Fruit fly (Drosophila melanogaster) whole organism, pupa: ENCODE data around the gene Tsp3A.
"Not testable (repeated sequence)": the region's sequence is repeated elsewhere in the genome, so short reads cannot be mapped to it uniquely, and the experiment has no call there.

ENCODE experiments used
- CG10348 ChIP-seq: fragments of 200-800 bp; sonication (Bioruptor generic); IDR thresholded peaks from 2 replicates; pipeline ENCODE4 v1.3.6; 2022; ENCODE audit warnings: missing biosample characterization, missing genetic modification characterization
- CG12605 ChIP-seq: fragments of 200-800 bp; sonication (Bioruptor generic); IDR thresholded peaks from 2 replicates; pipeline ENCODE4 v1.3.6; 2022; ENCODE audit warnings: missing biosample characterization, missing genetic modification characterization
- CG13204 ChIP-seq: fragments of 200-800 bp; sonication (Bioruptor generic); optimal IDR thresholded peaks from 2 replicates; lab custom pipeline; 2018; ENCODE audit warnings: missing biosample characterization, mild to moderate bottlenecking, missing genetic modification characterization, moderate library complexity
- CG14655 ChIP-seq: fragments of 200-800 bp; sonication (Bioruptor generic); optimal IDR thresholded peaks from 3 replicates; lab custom pipeline; 2017; ENCODE audit warnings: mild to moderate bottlenecking, missing biosample characterization, missing genetic modification reagents, missing genetic modification characterization
- CG15710 ChIP-seq: fragments of 200-800 bp; sonication (Bioruptor generic); optimal IDR thresholded peaks from 2 replicates; lab custom pipeline; 2018; ENCODE audit warnings: missing biosample characterization, mild to moderate bottlenecking, missing genetic modification characterization, moderate library complexity
- CG17806 ChIP-seq: fragments of 200-800 bp; sonication (Bioruptor generic); optimal IDR thresholded peaks from 2 replicates; lab custom pipeline; 2018; ENCODE audit warnings: missing biosample characterization, mild to moderate bottlenecking, missing genetic modification characterization, moderate library complexity
- CG32121 ChIP-seq: fragments of 200-800 bp; sonication (Bioruptor generic); IDR thresholded peaks from 2 replicates; pipeline ENCODE4 v1.3.6; 2022; ENCODE audit warnings: missing biosample characterization, missing genetic modification characterization
- CG34367 ChIP-seq: fragments of 200-800 bp; sonication (Bioruptor generic); optimal IDR thresholded peaks from 2 replicates; lab custom pipeline; 2018; ENCODE audit warnings: missing biosample characterization, mild to moderate bottlenecking, missing genetic modification characterization
- CG4496 ChIP-seq: fragments of 200-800 bp; sonication (Bioruptor generic); IDR thresholded peaks from 3 replicates; pipeline ENCODE4 v1.3.6; 2022; ENCODE audit warnings: missing biosample characterization, missing genetic modification characterization
- CG8159 ChIP-seq: fragments of 200-800 bp; sonication (Bioruptor generic); optimal IDR thresholded peaks from 3 replicates; lab custom pipeline; 2018; ENCODE audit warnings: missing biosample characterization, mild to moderate bottlenecking, missing genetic modification characterization, moderate library complexity
- CG8301 ChIP-seq: fragments of 200-800 bp; sonication (Bioruptor generic); optimal IDR thresholded peaks from 2 replicates; lab custom pipeline; 2018; ENCODE audit warnings: missing biosample characterization, mild to moderate bottlenecking, missing genetic modification characterization
- CG9948 ChIP-seq: fragments of 200-800 bp; sonication (Bioruptor generic); optimal IDR thresholded peaks from 2 replicates; lab custom pipeline; 2018; ENCODE audit warnings: missing biosample characterization, mild to moderate bottlenecking, missing genetic modification characterization, moderate library complexity
- D1 ChIP-seq: fragments of 200-800 bp; sonication (Bioruptor generic); optimal IDR thresholded peaks from 2 replicates; lab custom pipeline; 2018; ENCODE audit warnings: missing biosample characterization, mild to moderate bottlenecking, missing genetic modification characterization, moderate library complexity
- EcR ChIP-seq: fragments of 200-800 bp; sonication (Bioruptor generic); optimal IDR thresholded peaks from 3 replicates; lab custom pipeline; 2019; ENCODE audit warnings: missing biosample characterization, missing genetic modification characterization, mild to moderate bottlenecking, moderate library complexity, missing genetic modification reagents
- Ets98B ChIP-seq: fragments of 200-800 bp; sonication (Bioruptor generic); IDR thresholded peaks from 2 replicates; pipeline ENCODE4 v1.3.6; 2022; ENCODE audit warnings: missing biosample characterization, missing genetic modification characterization
- Pif1A ChIP-seq: fragments of 200-800 bp; sonication (Bioruptor generic); optimal IDR thresholded peaks from 3 replicates; lab custom pipeline; 2016; ENCODE audit warnings: missing biosample characterization, missing genetic modification characterization
- Pif1B ChIP-seq: fragments of 200-800 bp; sonication (Bioruptor generic); optimal IDR thresholded peaks from 3 replicates; lab custom pipeline; 2016; ENCODE audit warnings: missing biosample characterization, missing genetic modification characterization
- Snoo ChIP-seq: fragments of 200-800 bp; sonication (Bioruptor generic); optimal IDR thresholded peaks from 3 replicates; lab custom pipeline; 2017; ENCODE audit warnings: missing biosample characterization, mild to moderate bottlenecking, missing genetic modification characterization, inconsistent platforms
- fd96Ca ChIP-seq: fragments of 200-800 bp; sonication (Bioruptor generic); IDR thresholded peaks from 3 replicates; pipeline ENCODE4 v1.3.6; 2022; ENCODE audit warnings: missing biosample characterization, missing genetic modification characterization
- gl ChIP-seq: fragments of 200-800 bp; sonication (Bioruptor generic); optimal IDR thresholded peaks from 2 replicates; lab custom pipeline; 2018; ENCODE audit warnings: missing biosample characterization, mild to moderate bottlenecking, missing genetic modification characterization
- rn ChIP-seq: fragments of 200-800 bp; sonication (Bioruptor generic); IDR thresholded peaks from 2 replicates; pipeline ENCODE4 v1.3.6; 2022; ENCODE audit warnings: missing biosample characterization, missing genetic modification characterization

The Tsp3A gene

DNA sequence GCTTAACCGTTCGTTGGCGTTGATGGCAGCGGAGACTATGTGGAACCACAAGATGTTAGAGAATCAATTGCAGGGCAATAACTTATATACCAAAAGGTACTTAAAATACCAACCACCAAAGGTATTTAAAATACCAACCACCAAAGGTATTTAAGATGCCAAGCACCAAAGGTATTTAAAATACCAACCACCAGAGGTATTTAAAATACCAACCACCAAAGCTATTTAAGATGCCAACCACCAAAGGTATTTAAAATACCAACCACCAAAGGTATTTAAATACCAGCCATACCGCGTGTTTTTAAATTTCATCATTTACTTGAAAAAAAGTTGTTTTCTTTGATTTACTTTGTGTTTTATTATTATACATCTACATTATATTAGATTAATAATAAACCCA, 2.1 kb downstream of the Tsp3A start:
- TF ChIP-seq CG14655 (GFP tag; lab: Kevin White, UChicago), result no peak
- no peak for TF ChIP-seq Pif1A
- TF ChIP-seq CG4496, result no peak
- TF ChIP-seq CG13204 (GFP tag; lab: Kevin White, UChicago), result no peak
- TF ChIP-seq CG8301 (tag; lab: Kevin White, UChicago), result no peak
- TF ChIP-seq rn (GFP tag; lab: Robert Waterston, UW), result no peak
- no peak for TF ChIP-seq CG9948 (tag; lab: Kevin White, UChicago)
- no peak for TF ChIP-seq CG12605 (GFP tag; lab: Robert Waterston, UW)
- no peak for TF ChIP-seq Ets98B (GFP tag; lab: Robert Waterston, UW)
- no peak for TF ChIP-seq fd96Ca (GFP tag; lab: Robert Waterston, UW)
- TF ChIP-seq CG32121 (GFP tag; lab: Robert Waterston, UW), result no peak
- no peak for TF ChIP-seq CG17806 (tag; lab: Kevin White, UChicago)
- no peak for TF ChIP-seq EcR
- TF ChIP-seq CG34367 (tag; lab: Kevin White, UChicago), result no peak
- TF ChIP-seq gl (tag; lab: Kevin White, UChicago), result no peak
- TF ChIP-seq Pif1B (GFP tag; lab: Kevin White, UChicago), result no peak

DNA sequence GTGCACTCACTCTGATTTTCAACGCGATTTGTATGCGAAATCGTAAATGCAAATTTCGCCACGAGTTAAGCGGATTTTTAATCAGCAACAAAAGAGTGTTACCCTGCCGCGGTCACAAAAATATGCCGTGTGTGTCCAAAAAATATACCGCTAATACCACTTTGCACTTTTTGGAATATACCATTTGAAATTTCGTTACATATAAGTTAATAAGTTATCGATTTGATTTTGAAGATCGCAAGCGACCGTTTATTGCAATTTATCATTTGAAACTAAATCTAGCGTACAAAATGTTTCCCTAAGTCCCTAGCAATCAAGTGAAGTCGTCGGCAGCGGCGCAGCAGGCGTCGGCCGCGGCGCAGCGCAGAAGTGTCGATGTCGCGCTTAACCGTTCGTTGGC, 9.3 kb downstream of the Tsp3A start, which contains the start of gene eIF3g1:
Gene eIF3g1 (minus strand): TSS at position 101 of the 400 bp plus-strand sequence.
- TF ChIP-seq CG8301, CG15710, CG17806 (tag; lab: Kevin White, UChicago): not testable (repeated sequence)

DNA sequence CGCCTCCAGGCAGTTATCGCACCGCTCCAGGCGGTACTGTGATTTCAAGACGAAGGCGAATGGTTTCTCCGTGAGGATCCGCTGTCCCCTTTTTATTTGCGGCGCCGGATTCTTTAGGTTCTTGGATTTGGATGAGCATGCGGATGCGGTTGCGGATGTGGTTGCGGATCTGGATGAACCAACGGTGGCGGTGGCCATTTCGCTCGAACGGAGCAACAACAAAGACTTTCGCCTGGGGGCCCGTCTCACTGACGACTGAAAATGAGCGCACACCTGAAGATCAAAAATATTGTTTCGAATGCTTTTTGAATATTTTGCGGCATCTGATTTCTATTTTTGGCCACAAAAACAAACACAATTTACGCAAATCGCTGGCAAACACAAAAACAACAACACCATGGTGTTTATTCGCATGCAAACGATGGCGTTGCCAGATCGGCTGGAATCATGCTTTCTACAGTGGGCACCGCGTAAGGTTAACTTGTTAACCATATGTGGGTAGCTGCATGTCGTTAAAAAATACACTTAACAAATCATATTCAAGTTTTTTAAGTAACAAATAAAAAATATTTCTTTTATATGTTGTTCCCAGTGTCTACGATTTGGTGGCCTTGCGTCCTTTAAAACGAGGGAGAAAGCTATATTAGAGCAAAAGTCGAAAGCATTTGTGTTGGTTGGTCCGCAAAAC, 10.9 kb downstream of the Tsp3A start, which contains the start of gene Smyd3:
Gene Smyd3 (minus strand): TSS at position 407 of the 688 bp plus-strand sequence.
- TF ChIP-seq EcR, result no peak
- TF ChIP-seq CG14655 (GFP tag; lab: Kevin White, UChicago), result no peak
- TF ChIP-seq D1 (tag; lab: Kevin White, UChicago), result no peak
- no peak for TF ChIP-seq CG10348 (GFP tag; lab: Robert Waterston, UW)
- no peak for TF ChIP-seq Pif1A
- peak; percentile 79 for TF ChIP-seq CG32121 (GFP tag; lab: Robert Waterston, UW)
- TF ChIP-seq CG12605 (GFP tag; lab: Robert Waterston, UW), result peak; percentile 72
- peak; percentile 89 for TF ChIP-seq Ets98B (GFP tag; lab: Robert Waterston, UW)
- TF ChIP-seq CG15710 (tag; lab: Kevin White, UChicago), result peak; percentile 68
- TF ChIP-seq gl (tag; lab: Kevin White, UChicago), result peak; percentile 51
- peak; percentile 74 for TF ChIP-seq CG8301 (tag; lab: Kevin White, UChicago)
- peak; percentile 71 for TF ChIP-seq Snoo (tag; lab: Kevin White, UChicago)
- TF ChIP-seq CG9948 (tag; lab: Kevin White, UChicago), result peak; percentile 53
- peak; percentile 75 for TF ChIP-seq CG17806 (tag; lab: Kevin White, UChicago)
- TF ChIP-seq CG13204 (GFP tag; lab: Kevin White, UChicago), result no peak
- peak; percentile 47 for TF ChIP-seq CG34367 (tag; lab: Kevin White, UChicago)
- peak; percentile 91 for TF ChIP-seq CG4496
- TF ChIP-seq fd96Ca (GFP tag; lab: Robert Waterston, UW), result peak; percentile 80
- peak; percentile 72 for TF ChIP-seq CG8159 (tag; lab: Kevin White, UChicago)
- peak; percentile 87 for TF ChIP-seq Pif1B (GFP tag; lab: Kevin White, UChicago)
- TF ChIP-seq rn (GFP tag; lab: Robert Waterston, UW), result peak; percentile 64

DNA sequence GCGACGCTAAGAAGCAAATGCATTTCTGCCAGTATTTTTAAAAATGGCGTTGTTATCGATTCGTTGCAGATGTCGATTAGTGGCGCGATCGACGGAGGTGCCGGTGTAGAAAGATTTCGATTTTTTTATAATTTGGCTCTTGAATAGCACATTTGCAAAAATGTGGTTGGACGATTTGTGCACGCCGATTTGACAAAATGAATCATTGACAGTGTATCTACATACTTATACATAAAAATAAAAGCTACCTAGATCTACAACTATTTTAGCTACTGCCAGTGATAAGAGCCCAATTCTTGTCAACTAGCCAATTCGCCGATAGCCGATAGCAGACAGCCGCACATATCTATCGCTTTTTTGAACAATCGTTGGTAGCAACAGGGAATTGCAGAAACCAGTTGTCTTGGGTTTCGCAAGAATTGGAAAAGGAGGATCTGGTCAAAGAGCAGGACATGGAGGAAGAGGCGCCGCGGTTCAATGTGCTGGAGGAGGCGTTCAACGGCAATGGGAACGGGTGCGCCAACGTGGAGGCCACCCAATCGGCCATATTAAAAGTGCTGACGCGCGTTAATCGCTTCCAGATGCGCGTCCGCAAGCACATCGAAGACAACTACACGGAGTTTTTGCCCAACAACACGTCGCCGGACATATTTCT, 15.6 kb downstream of the Tsp3A start, which contains the start of the genes Klp3A and Zw10:
Gene Klp3A (minus strand): TSS at position 202 of the 655 bp plus-strand sequence.
Gene Zw10 (plus strand): TSS at position 347 of the 655 bp plus-strand sequence.
- TF ChIP-seq CG34367 (tag; lab: Kevin White, UChicago) (no peak), Pif1B (GFP tag; lab: Kevin White, UChicago) (no peak), Ets98B (GFP tag; lab: Robert Waterston, UW) (no peak), fd96Ca (GFP tag; lab: Robert Waterston, UW) (0 out of 3 replicates have a peak, but pooled peaks have one; percentile 31), Pif1A (no peak), CG4496 (no peak), CG15710 (tag; lab: Kevin White, UChicago) (no peak), CG32121 (GFP tag; lab: Robert Waterston, UW) (peak; percentile 38; the same call in 1 of the 2 replicates), D1 (tag; lab: Kevin White, UChicago) (no peak)

DNA sequence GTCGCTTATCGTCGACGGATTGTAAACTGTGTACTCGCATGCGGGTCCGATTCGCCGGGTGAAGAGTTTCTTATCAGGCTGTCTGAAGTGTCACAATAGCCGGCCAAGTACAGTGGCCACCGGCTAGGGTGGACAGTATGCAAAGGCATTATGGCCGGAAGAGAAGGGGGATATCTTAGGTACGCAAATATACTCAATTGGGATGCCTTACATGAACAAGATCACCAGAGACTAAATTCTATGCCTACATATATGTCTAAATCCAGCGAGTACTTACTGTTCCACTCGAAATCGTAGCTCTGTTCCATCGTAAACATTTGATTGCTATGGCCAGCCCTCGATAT, 25.8 kb downstream of the Tsp3A start:
- TF ChIP-seq CG9948 (tag; lab: Kevin White, UChicago) (peak; percentile 77), Ets98B (GFP tag; lab: Robert Waterston, UW) (peak; percentile 94), CG34367 (tag; lab: Kevin White, UChicago) (peak; percentile 82), CG17806 (tag; lab: Kevin White, UChicago) (peak; percentile 83), Snoo (tag; lab: Kevin White, UChicago) (peak; percentile 94), CG13204 (GFP tag; lab: Kevin White, UChicago) (peak; percentile 49), CG32121 (GFP tag; lab: Robert Waterston, UW) (peak; percentile 93), fd96Ca (GFP tag; lab: Robert Waterston, UW) (peak; percentile 97), Pif1A (no peak), rn (GFP tag; lab: Robert Waterston, UW) (peak; percentile 81), CG8301 (tag; lab: Kevin White, UChicago) (peak; percentile 85), CG8159 (tag; lab: Kevin White, UChicago) (peak; percentile 89), EcR (peak; percentile 81), Pif1B (GFP tag; lab: Kevin White, UChicago) (no peak), D1 (tag; lab: Kevin White, UChicago) (no peak), gl (tag; lab: Kevin White, UChicago) (peak; percentile 72), CG4496 (peak; percentile 97), CG12605 (GFP tag; lab: Robert Waterston, UW) (peak; percentile 92), CG10348 (GFP tag; lab: Robert Waterston, UW) (peak; percentile 72), CG15710 (tag; lab: Kevin White, UChicago) (peak; percentile 86), CG14655 (GFP tag; lab: Kevin White, UChicago) (no peak)
